Fruit fly (Drosophila melanogaster) whole organism, embryonic: ENCODE results near the gene Idi.

ENCODE experiments used
- C15 ChIP-seq: fragments of 200-800 bp; sonication (Bioruptor generic); IDR thresholded peaks from 3 replicates; pipeline ENCODE4 v1.3.6; 2022; ENCODE audit warnings: missing biosample characterization, missing genetic modification characterization
- CG1024 ChIP-seq: fragments of 200-800 bp; sonication (Bioruptor generic); IDR thresholded peaks from 2 replicates; pipeline ENCODE4 v1.3.6; 2022; ENCODE audit warnings: missing biosample characterization, missing genetic modification characterization
- CG10654 ChIP-seq: fragments of 200-800 bp; sonication (Bioruptor generic); optimal IDR thresholded peaks from 2 replicates; lab custom pipeline; 2016; ENCODE audit warnings: missing biosample characterization, missing genetic modification characterization
- CG10979 ChIP-seq: fragments of 200-800 bp; sonication (Bioruptor generic); optimal IDR thresholded peaks from 2 replicates; lab custom pipeline; 2018; ENCODE audit warnings: missing biosample characterization, mild to moderate bottlenecking, missing genetic modification characterization, moderate library complexity
- CG11085 ChIP-seq: fragments of 200-800 bp; sonication (Bioruptor generic); IDR thresholded peaks from 2 replicates; pipeline ENCODE4 v1.3.6; 2022; ENCODE audit warnings: missing biosample characterization, missing genetic modification characterization
- CG16863 ChIP-seq: fragments of 200-800 bp; sonication (Bioruptor generic); optimal IDR thresholded peaks from 3 replicates; lab custom pipeline; 2016; ENCODE audit warnings: missing biosample characterization, missing genetic modification characterization
- CG17612 ChIP-seq: fragments of 200-800 bp; sonication (Bioruptor generic); IDR thresholded peaks from 2 replicates; pipeline ENCODE4 v1.3.6; 2022; ENCODE audit warnings: missing biosample characterization, missing genetic modification characterization
- CG34224 ChIP-seq: fragments of 200-800 bp; sonication (Bioruptor generic); IDR thresholded peaks from 3 replicates; pipeline ENCODE4 v1.3.6; 2022; ENCODE audit warnings: missing biosample characterization, missing genetic modification characterization; ENCODE audit not compliant: partially characterized antibody
- CG3995 ChIP-seq: fragments of 200-800 bp; sonication (Bioruptor generic); optimal IDR thresholded peaks from 3 replicates; lab custom pipeline; 2016; ENCODE audit warnings: missing biosample characterization, missing genetic modification characterization
- CG42726 ChIP-seq: fragments of 200-800 bp; sonication (Bioruptor generic); IDR thresholded peaks from 2 replicates; pipeline ENCODE4 v1.3.6; 2022; ENCODE audit warnings: missing biosample characterization, missing genetic modification characterization; ENCODE audit not compliant: partially characterized antibody
- CG4617 ChIP-seq: fragments of 200-800 bp; sonication (Bioruptor generic); optimal IDR thresholded peaks from 3 replicates; lab custom pipeline; 2016; ENCODE audit warnings: missing biosample characterization, missing genetic modification characterization, borderline replicate concordance
- CG4730 ChIP-seq: fragments of 200-800 bp; sonication (Bioruptor generic); IDR thresholded peaks from 2 replicates; pipeline ENCODE4 v1.3.6; 2022; ENCODE audit warnings: missing biosample characterization, missing genetic modification characterization
- CG6654 ChIP-seq: fragments of 200-800 bp; sonication (Bioruptor generic); optimal IDR thresholded peaks from 2 replicates; lab custom pipeline; 2017; ENCODE audit warnings: missing biosample characterization, mild to moderate bottlenecking, missing genetic modification characterization
- CG7271 ChIP-seq: fragments of 200-800 bp; sonication (Bioruptor generic); optimal IDR thresholded peaks from 2 replicates; lab custom pipeline; 2018; ENCODE audit warnings: missing biosample characterization, mild to moderate bottlenecking, missing genetic modification characterization, moderate library complexity
- CG8765 ChIP-seq: fragments of 200-800 bp; sonication (Bioruptor generic); IDR thresholded peaks from 2 replicates; pipeline ENCODE4 v1.3.6; 2022; ENCODE audit warnings: missing biosample characterization, missing genetic modification characterization
- D ChIP-seq, 2 experiments: fragments of 200-800 bp in 1 of 2; fragments of >200 bp in 1 of 2; sonication (Bioruptor generic) in 1 of 2; optimal IDR thresholded peaks; 2 replicates in 1 of 2; 3 replicates in 1 of 2; lab custom pipeline; 2017; ENCODE audit warnings: mild to moderate bottlenecking in 1 of 2, missing biosample characterization in 1 of 2, missing genetic modification characterization in 1 of 2, missing genetic modification reagents in 1 of 2
- Eip74EF ChIP-seq, 2 experiments: fragments of 200-800 bp in 1 of 2; fragments of >200 bp in 1 of 2; sonication (Bioruptor generic) in 1 of 2; optimal IDR thresholded peaks; 2 replicates each; lab custom pipeline; 2017 to 2019; ENCODE audit warnings: missing biosample characterization in 2 of 2, missing genetic modification characterization in 2 of 2, mild to moderate bottlenecking in 1 of 2, moderate library complexity in 1 of 2
- GATAe ChIP-seq: fragments of 200-800 bp; sonication (Bioruptor generic); conservative IDR thresholded peaks from 2 replicates; pipeline ENCODE4 v1.3.6; 2022; ENCODE audit warnings: missing biosample characterization, missing genetic modification characterization
- Gug ChIP-seq: fragments of 200-800 bp; sonication (Bioruptor generic); IDR thresholded peaks from 4 replicates; pipeline ENCODE4 v1.3.6; 2022; ENCODE audit warnings: missing biosample characterization, missing genetic modification characterization
- H15 ChIP-seq: fragments of 200-800 bp; sonication (Bioruptor generic); IDR thresholded peaks from 3 replicates; pipeline ENCODE4 v1.3.6; 2022; ENCODE audit warnings: missing biosample characterization, missing genetic modification characterization
- HLH54F ChIP-seq: fragments of 200-800 bp; sonication (Bioruptor generic); optimal IDR thresholded peaks from 3 replicates; lab custom pipeline; 2016; ENCODE audit warnings: missing biosample characterization, missing genetic modification characterization
- Myb ChIP-seq: fragments of 200-800 bp; sonication (Bioruptor generic); optimal IDR thresholded peaks from 2 replicates; lab custom pipeline; 2016; ENCODE audit warnings: missing biosample characterization, missing genetic modification characterization
- Rx ChIP-seq: fragments of 200-800 bp; sonication (Bioruptor generic); IDR thresholded peaks from 2 replicates; pipeline ENCODE4 v1.3.6; 2022; ENCODE audit warnings: missing biosample characterization, missing genetic modification characterization
- Scr ChIP-seq: fragments of 200-800 bp; sonication (Bioruptor generic); IDR thresholded peaks from 2 replicates; pipeline ENCODE4 v1.3.6; 2022; ENCODE audit warnings: missing biosample characterization, missing genetic modification characterization; ENCODE audit not compliant: partially characterized antibody
- Sox102F ChIP-seq: fragments of 200-800 bp; sonication (Bioruptor generic); optimal IDR thresholded peaks from 2 replicates; lab custom pipeline; 2018; ENCODE audit warnings: missing biosample characterization, mild to moderate bottlenecking, missing genetic modification characterization, moderate library complexity
- Sry-β ChIP-seq: fragments of 200-800 bp; sonication (Bioruptor generic); optimal IDR thresholded peaks from 2 replicates; lab custom pipeline; 2018; ENCODE audit warnings: missing biosample characterization, mild to moderate bottlenecking, missing genetic modification characterization, moderate library complexity
- abd-A ChIP-seq: fragments of 200-800 bp; sonication (Bioruptor generic); optimal IDR thresholded peaks from 3 replicates; lab custom pipeline; 2019; ENCODE audit warnings: missing biosample characterization, mild to moderate bottlenecking, missing genetic modification characterization, moderate library complexity
- ap ChIP-seq: fragments of 200-800 bp; sonication (Bioruptor generic); IDR thresholded peaks from 2 replicates; pipeline ENCODE4 v1.3.6; 2022; ENCODE audit warnings: missing biosample characterization, missing genetic modification characterization
- az2 ChIP-seq: fragments of 200-800 bp; sonication (Bioruptor generic); optimal IDR thresholded peaks from 3 replicates; lab custom pipeline; 2016; ENCODE audit warnings: missing biosample characterization, missing genetic modification characterization
- chn ChIP-seq: fragments of 200-800 bp; sonication (Bioruptor generic); optimal IDR thresholded peaks from 2 replicates; lab custom pipeline; 2016; ENCODE audit warnings: missing biosample characterization, missing genetic modification characterization
- croc ChIP-seq: fragments of 200-800 bp; sonication (Bioruptor generic); conservative IDR thresholded peaks from 3 replicates; pipeline ENCODE4 v1.3.6; 2022; ENCODE audit warnings: missing biosample characterization, missing genetic modification characterization
- danr ChIP-seq: fragments of 200-800 bp; sonication (Bioruptor generic); IDR thresholded peaks from 2 replicates; pipeline ENCODE4 v1.3.6; 2022; ENCODE audit warnings: missing biosample characterization, missing genetic modification characterization
- dati ChIP-seq: fragments of 200-800 bp; sonication (Bioruptor generic); IDR thresholded peaks from 2 replicates; pipeline ENCODE4 v1.3.6; 2022; ENCODE audit warnings: missing biosample characterization, missing genetic modification characterization
- dimm ChIP-seq: fragments of 200-800 bp; sonication (Bioruptor generic); IDR thresholded peaks from 2 replicates; pipeline ENCODE4 v1.3.6; 2022; ENCODE audit warnings: missing biosample characterization, missing genetic modification characterization
- dpn ChIP-seq, 2 experiments: fragments of 200-800 bp; sonication (Bioruptor generic); optimal IDR thresholded peaks; 3 replicates each; lab custom pipeline; 2016; ENCODE audit warnings: missing biosample characterization in 2 of 2, missing genetic modification characterization in 2 of 2
- fru ChIP-seq: fragments of >200 bp; optimal IDR thresholded peaks from 2 replicates; lab custom pipeline; 2017
- gcm2 ChIP-seq: fragments of 200-800 bp; sonication (Bioruptor generic); optimal IDR thresholded peaks from 2 replicates; lab custom pipeline; 2016; ENCODE audit warnings: missing biosample characterization, missing genetic modification characterization
- gro ChIP-seq: fragments of 200-800 bp; sonication (Bioruptor generic); optimal IDR thresholded peaks from 2 replicates; lab custom pipeline; 2016; ENCODE audit warnings: missing biosample characterization, missing genetic modification characterization
- ham ChIP-seq: fragments of 200-800 bp; sonication (Bioruptor generic); IDR thresholded peaks from 2 replicates; pipeline ENCODE4 v1.3.6; 2022; ENCODE audit warnings: missing biosample characterization, missing genetic modification characterization
- kah ChIP-seq: fragments of 200-800 bp; sonication (Bioruptor generic); optimal IDR thresholded peaks from 2 replicates; lab custom pipeline; 2018; ENCODE audit warnings: missing biosample characterization, mild to moderate bottlenecking, missing genetic modification characterization
- lilli ChIP-seq: fragments of 200-800 bp; sonication (Bioruptor generic); optimal IDR thresholded peaks from 3 replicates; lab custom pipeline; 2016; ENCODE audit warnings: missing biosample characterization, missing genetic modification characterization
- mam ChIP-seq: fragments of 200-800 bp; sonication (Bioruptor generic); optimal IDR thresholded peaks from 3 replicates; lab custom pipeline; 2016; ENCODE audit warnings: missing biosample characterization, missing genetic modification characterization
- nerfin-1 ChIP-seq: fragments of 200-800 bp; sonication (Bioruptor generic); optimal IDR thresholded peaks from 3 replicates; lab custom pipeline; 2019; ENCODE audit warnings: missing biosample characterization, mild to moderate bottlenecking, missing genetic modification characterization, moderate library complexity
- nom ChIP-seq: fragments of 200-800 bp; sonication (Bioruptor generic); optimal IDR thresholded peaks from 2 replicates; lab custom pipeline; 2017; ENCODE audit warnings: missing biosample characterization, missing genetic modification characterization, mild to moderate bottlenecking, moderate library complexity, missing genetic modification reagents
- schlank ChIP-seq: fragments of 200-800 bp; sonication (Bioruptor generic); optimal IDR thresholded peaks from 2 replicates; lab custom pipeline; 2018; ENCODE audit warnings: missing biosample characterization, mild to moderate bottlenecking, missing genetic modification characterization
- shn ChIP-seq: fragments of 200-800 bp; sonication (Bioruptor generic); optimal IDR thresholded peaks from 3 replicates; lab custom pipeline; 2016; ENCODE audit warnings: missing biosample characterization, missing genetic modification characterization
- slou ChIP-seq: fragments of 200-800 bp; sonication (Bioruptor generic); optimal IDR thresholded peaks from 3 replicates; lab custom pipeline; 2016; ENCODE audit warnings: missing biosample characterization, missing genetic modification characterization
- slp2 ChIP-seq: fragments of 200-800 bp; sonication (Bioruptor generic); optimal IDR thresholded peaks from 2 replicates; lab custom pipeline; 2016; ENCODE audit warnings: missing biosample characterization, missing genetic modification characterization
- unc-4 ChIP-seq: fragments of 200-800 bp; sonication (Bioruptor generic); IDR thresholded peaks from 2 replicates; pipeline ENCODE4 v1.3.6; 2022; ENCODE audit warnings: missing biosample characterization, missing genetic modification characterization; ENCODE audit not compliant: partially characterized antibody
- zfh2 ChIP-seq: fragments of 200-800 bp; sonication (Bioruptor generic); optimal IDR thresholded peaks from 2 replicates; lab custom pipeline; 2016; ENCODE audit warnings: missing biosample characterization, missing genetic modification characterization

Gene Idi

dm6 chr3R:21296038-21296727 lies 26.3 kb downstream of the Idi start (continued):
- TF ChIP-seq Sry-β (GFP tag; lab: Kevin White, UChicago), result peak; percentile 12
- peak; percentile 80 for TF ChIP-seq HLH54F (GFP tag; lab: Kevin White, UChicago)
- TF ChIP-seq CG16863 (GFP tag; lab: Kevin White, UChicago), result peak; percentile 57
- TF ChIP-seq Scr (GFP tag; lab: Robert Waterston, UW), result no peak
- TF ChIP-seq schlank (tag; lab: Kevin White, UChicago), result peak; percentile 50
- TF ChIP-seq H15 (GFP tag; lab: Robert Waterston, UW), result no peak
- TF ChIP-seq CG34224 (GFP tag; lab: Robert Waterston, UW), result no peak
- TF ChIP-seq lilli (GFP tag; lab: Kevin White, UChicago), result peak; percentile 84
- TF ChIP-seq Myb (GFP tag; lab: Kevin White, UChicago), result no peak
- no peak for TF ChIP-seq CG17612 (GFP tag; lab: Robert Waterston, UW)
- TF ChIP-seq CG10979 (tag; lab: Kevin White, UChicago), result peak; percentile 85
- no peak for TF ChIP-seq GATAe (GFP tag; lab: Robert Waterston, UW)
- TF ChIP-seq Sox102F (GFP tag; lab: Kevin White, UChicago), result peak; percentile 79
- TF ChIP-seq dati (GFP tag; lab: Robert Waterston, UW), result no peak
- no peak for TF ChIP-seq ap (GFP tag; lab: Robert Waterston, UW)
- no peak for TF ChIP-seq C15
- peak; percentile 80 for TF ChIP-seq mam (GFP tag; lab: Kevin White, UChicago)
- peak; percentile 77 for TF ChIP-seq kah (GFP tag; lab: Kevin White, UChicago)
- peak; percentile 75 for TF ChIP-seq chn
- TF ChIP-seq CG3995 (GFP tag; lab: Kevin White, UChicago), result peak; percentile 61
- TF ChIP-seq CG6654 (GFP tag; lab: Kevin White, UChicago), result peak; percentile 65
- peak in 1 of 2 experiments; percentile 86 for TF ChIP-seq Eip74EF (GFP tag; optimal IDR thresholded peaks at IDR 0.05; lab: Kevin White, UChicago)
- peak; percentile 79 for TF ChIP-seq zfh2 (GFP tag; lab: Kevin White, UChicago)
- peak; percentile 60 for TF ChIP-seq CG10654 (GFP tag; lab: Kevin White, UChicago)
- no peak for TF ChIP-seq CG4730 (GFP tag; lab: Robert Waterston, UW)
- TF ChIP-seq ham (GFP tag; lab: Robert Waterston, UW), result no peak
- peak; percentile 46 for TF ChIP-seq shn
- TF ChIP-seq danr (GFP tag; lab: Robert Waterston, UW), result no peak
- peak; percentile 67 for TF ChIP-seq Gug (GFP tag; lab: Robert Waterston, UW)
- TF ChIP-seq nerfin-1, result peak; percentile 88
- TF ChIP-seq dpn (GFP tag; optimal IDR thresholded peaks at IDR 0.05; lab: Kevin White, UChicago), result peak; percentile 65 to 88
- no peak for TF ChIP-seq slp2 (GFP tag; lab: Kevin White, UChicago)
- TF ChIP-seq gro (GFP tag; lab: Kevin White, UChicago), result peak; percentile 88
- no peak for TF ChIP-seq CG11085 (GFP tag; lab: Robert Waterston, UW)
- TF ChIP-seq Rx (GFP tag; lab: Robert Waterston, UW), result no peak
- no peak for TF ChIP-seq CG42726 (GFP tag; lab: Robert Waterston, UW)
- TF ChIP-seq dimm (GFP tag; lab: Robert Waterston, UW), result no peak
- TF ChIP-seq unc-4 (GFP tag; lab: Robert Waterston, UW), result no peak
- TF ChIP-seq gcm2 (GFP tag; lab: Kevin White, UChicago), result no peak
- no peak for TF ChIP-seq fru (lab: Kevin White, UChicago)
- no peak for TF ChIP-seq CG1024 (GFP tag; lab: Robert Waterston, UW)
- TF ChIP-seq az2, result peak; percentile 80
- TF ChIP-seq D (optimal IDR thresholded peaks at IDR 0.05; lab: Kevin White, UChicago), result no peak
- TF ChIP-seq D (GFP tag; optimal IDR thresholded peaks at IDR 0.05; lab: Kevin White, UChicago), result peak; percentile 71
- TF ChIP-seq CG4617, result peak; percentile 28
- peak; percentile 14 for TF ChIP-seq slou (GFP tag; lab: Kevin White, UChicago)
- peak; percentile 88 for TF ChIP-seq nom (GFP tag; lab: Kevin White, UChicago)
- TF ChIP-seq croc (GFP tag; lab: Robert Waterston, UW), result peak; percentile 41; the same call in 2 of the 3 replicates
- no peak for TF ChIP-seq CG8765 (GFP tag; lab: Robert Waterston, UW)
- TF ChIP-seq CG7271, result peak; percentile 47
- TF ChIP-seq abd-A (tag; lab: Kevin White, UChicago), result peak; percentile 91
